Worm (Caenorhabditis elegans) whole organism, midembryonic: ENCODE measurements around the gene ntl-4.

Experiments
- cog-1 ChIP-seq: sonication (generic microtip); optimal IDR thresholded peaks from 2 replicates; lab custom pipeline; 2016; ENCODE audit warnings: missing genetic modification characterization, missing compliant biosample characterization
- flt-1 ChIP-seq: fragments of 200-800 bp; sonication (Bioruptor generic); IDR thresholded peaks from 2 replicates; pipeline ENCODE4 v1.3.6; 2022; ENCODE audit warnings: missing genetic modification characterization, missing compliant biosample characterization
- med-1 ChIP-seq: sonication (generic microtip); optimal IDR thresholded peaks from 2 replicates; lab custom pipeline; 2017; ENCODE audit warnings: missing genetic modification characterization, mild to moderate bottlenecking, missing compliant biosample characterization, antibody characterized with exemption, missing genetic modification reagents; ENCODE audit not compliant: insufficient read depth
- ref-1 ChIP-seq: fragments of 200-800 bp; sonication (Bioruptor generic); conservative IDR thresholded peaks from 2 replicates; pipeline ENCODE4 v1.3.6; 2022; ENCODE audit warnings: missing genetic modification reagents, missing genetic modification characterization, missing compliant biosample characterization
- tab-1 ChIP-seq: fragments of 200-800 bp; sonication (Bioruptor generic); IDR thresholded peaks from 2 replicates; pipeline ENCODE4 v1.3.6; 2022; ENCODE audit warnings: missing genetic modification characterization, missing compliant biosample characterization
- ztf-23 ChIP-seq: fragments of 200-800 bp; sonication (Bioruptor generic); IDR thresholded peaks from 2 replicates; pipeline ENCODE4 v1.3.6; 2022; ENCODE audit warnings: missing genetic modification reagents, missing genetic modification characterization, missing compliant biosample characterization
- ztf-29 ChIP-seq: fragments of 200-800 bp; sonication (Bioruptor generic); IDR thresholded peaks from 2 replicates; pipeline ENCODE4 v1.3.6; 2022; ENCODE audit warnings: missing genetic modification reagents, missing genetic modification characterization, missing compliant biosample characterization

ce11 chrIV:7961889-7962342, 51.5 kb downstream of the ntl-4 start:
- TF ChIP-seq ref-1 (no peak), ztf-29 (GFP tag; lab: Robert Waterston, UW) (no peak), ztf-23 (GFP tag; lab: Robert Waterston, UW) (no peak), flt-1 (GFP tag; lab: Robert Waterston, UW) (no peak), tab-1 (GFP tag; lab: Robert Waterston, UW) (no peak), med-1 (GFP tag; lab: Kevin White, UChicago) (no peak), cog-1 (no peak)
